Worm (Caenorhabditis elegans): Measurements from ENCODE around the gene atx-2.

- TF ChIP-seq ztf-4 (tag; optimal IDR thresholded peaks at IDR 0.05), result no peak
- no peak for TF ChIP-seq nfya-1 (tag; optimal IDR thresholded peaks at IDR 0.05; ENCODE audit: insufficient read depth)
- no peak for TF ChIP-seq fkh-10 (GFP tag; optimal IDR thresholded peaks at IDR 0.05)
- TF ChIP-seq ztf-11 (tag; optimal IDR thresholded peaks at IDR 0.05), result no peak
- no peak for TF ChIP-seq ama-1 (optimal IDR thresholded peaks at IDR 0.05)
- TF ChIP-seq fos-1 (tag; optimal IDR thresholded peaks at IDR 0.05), result no peak
- no peak for TF ChIP-seq sea-2 (GFP tag; optimal IDR thresholded peaks at IDR 0.05)
- no peak for TF ChIP-seq aly-2 (tag; optimal IDR thresholded peaks at IDR 0.05)
Measured at ce11 chrIII:10469574-10470055, 8.4 kb downstream of the atx-2 start, which contains the start of gene D2045.5.
